Fruit fly (Drosophila melanogaster): ENCODE results near the gene ome.

The ome gene

dm6 chr3L:14708053-14708452 is 35.4 kb downstream of the ome start:
- no peak for TF ChIP-seq CG15696 (tag; optimal IDR thresholded peaks at IDR 0.05)
- no peak for TF ChIP-seq Ravus (GFP tag; IDR thresholded peaks at IDR 0.05)
- peak; percentile 52 for TF ChIP-seq Xrp1 (GFP tag; IDR thresholded peaks at IDR 0.05)
- no peak for TF ChIP-seq CG6854 (GFP tag; optimal IDR thresholded peaks at IDR 0.05)
- TF ChIP-seq CG2199 (GFP tag; IDR thresholded peaks at IDR 0.05), result no peak
- TF ChIP-seq Hr51 (GFP tag; optimal IDR thresholded peaks at IDR 0.05), result peak in 1 of 2 experiments; percentile 33
- no peak for TF ChIP-seq CG8290 (GFP tag; optimal IDR thresholded peaks at IDR 0.05)
- peak in 1 of 2 experiments; percentile 71 for TF ChIP-seq CG8290 (tag; optimal IDR thresholded peaks at IDR 0.05)
- TF ChIP-seq CG18764 (GFP tag; optimal IDR thresholded peaks at IDR 0.05), result peak; percentile 50
- no peak for TF ChIP-seq CG4360 (GFP tag; IDR thresholded peaks at IDR 0.05)
- peak; percentile 5 for TF ChIP-seq CG7786 (GFP tag; optimal IDR thresholded peaks at IDR 0.05)
- peak; percentile 69 for TF ChIP-seq Hmr (GFP tag; optimal IDR thresholded peaks at IDR 0.05)
- TF ChIP-seq CG17829 (tag; optimal IDR thresholded peaks at IDR 0.05), result no peak
- TF ChIP-seq CG18262 (tag; optimal IDR thresholded peaks at IDR 0.05), result no peak
- TF ChIP-seq zf30C (GFP tag; optimal IDR thresholded peaks at IDR 0.05), result no peak
- peak; percentile 54 for TF ChIP-seq BtbVII (GFP tag; optimal IDR thresholded peaks at IDR 0.05)
- TF ChIP-seq MTF-1 (GFP tag; optimal IDR thresholded peaks at IDR 0.05; ENCODE audit: borderline replicate concordance), result no peak
- TF ChIP-seq NK7.1 (GFP tag; optimal IDR thresholded peaks at IDR 0.05), result peak; percentile 51
- no peak for TF ChIP-seq Hand (GFP tag; optimal IDR thresholded peaks at IDR 0.05)
- no peak for TF ChIP-seq ac (GFP tag; optimal IDR thresholded peaks at IDR 0.05)
- peak; percentile 44 for TF ChIP-seq Meics (GFP tag; optimal IDR thresholded peaks at IDR 0.05)
- TF ChIP-seq Nf-YC (tag; optimal IDR thresholded peaks at IDR 0.05), result no peak
- peak; percentile 53 for TF ChIP-seq tio (GFP tag; optimal IDR thresholded peaks at IDR 0.05)
- TF ChIP-seq ewg (GFP tag; optimal IDR thresholded peaks at IDR 0.05), result no peak
- no peak for TF ChIP-seq zen (tag; optimal IDR thresholded peaks at IDR 0.05)
- TF ChIP-seq luna (GFP tag; optimal IDR thresholded peaks at IDR 0.05), result peak; percentile 5
- TF ChIP-seq CG7928 (GFP tag; optimal IDR thresholded peaks at IDR 0.05), result no peak
- TF ChIP-seq Aef1 (GFP tag; IDR thresholded peaks at IDR 0.05), result no peak
- peak; percentile 49 for TF ChIP-seq eyg (GFP tag; optimal IDR thresholded peaks at IDR 0.05)
- TF ChIP-seq CG2120 (GFP tag; optimal IDR thresholded peaks at IDR 0.05), result peak; percentile 65
- no peak for TF ChIP-seq CG9437 (GFP tag; optimal IDR thresholded peaks at IDR 0.05)
- no peak for TF ChIP-seq ken (GFP tag; IDR thresholded peaks at IDR 0.05)
- TF ChIP-seq unpg (GFP tag; optimal IDR thresholded peaks at IDR 0.05), result peak; percentile 33
- no peak for TF ChIP-seq CG10959 (GFP tag; IDR thresholded peaks at IDR 0.05)
- TF ChIP-seq lbe (GFP tag; optimal IDR thresholded peaks at IDR 0.05), result peak; percentile 44
- TF ChIP-seq CG9727 (GFP tag; optimal IDR thresholded peaks at IDR 0.05), result peak; percentile 25
- no peak for TF ChIP-seq CG14965 (GFP tag; optimal IDR thresholded peaks at IDR 0.05; ENCODE audit: borderline replicate concordance)
- TF ChIP-seq CG9932 (GFP tag; IDR thresholded peaks at IDR 0.05), result no peak
- 0 out of 2 replicates have a peak, but pooled peaks have one; percentile 32 for TF ChIP-seq CG14441 (GFP tag; IDR thresholded peaks at IDR 0.05)
- peak; percentile 37 for TF ChIP-seq CG8281 (tag; optimal IDR thresholded peaks at IDR 0.05)
- no peak for TF ChIP-seq phol (tag; optimal IDR thresholded peaks at IDR 0.05)
- TF ChIP-seq CG1233 (GFP tag; optimal IDR thresholded peaks at IDR 0.05), result peak; percentile 52
- peak; percentile 32 for TF ChIP-seq her (GFP tag; optimal IDR thresholded peaks at IDR 0.05)
- peak; percentile 12 for TF ChIP-seq Dip3 (GFP tag; optimal IDR thresholded peaks at IDR 0.05)
- no peak for TF ChIP-seq CG6689 (GFP tag; IDR thresholded peaks at IDR 0.05)
- peak; percentile 24 for TF ChIP-seq CG12236 (GFP tag; optimal IDR thresholded peaks at IDR 0.05)
- TF ChIP-seq CG2875 (GFP tag; optimal IDR thresholded peaks at IDR 0.05), result peak; percentile 1
- no peak for TF ChIP-seq CG8359 (GFP tag; optimal IDR thresholded peaks at IDR 0.05; ENCODE audit: borderline replicate concordance)
- TF ChIP-seq CG8089 (GFP tag; optimal IDR thresholded peaks at IDR 0.05), result peak; percentile 5
- TF ChIP-seq HLH54F (GFP tag; optimal IDR thresholded peaks at IDR 0.05), result peak; percentile 23
- TF ChIP-seq so (GFP tag; IDR thresholded peaks at IDR 0.05), result peak; percentile 58; the same call in 1 of the 3 replicates

All from whole organism, embryonic.